Worm (Caenorhabditis elegans): Measurements from ENCODE around the gene C23H4.6.

The C23H4.6 gene

DNA sequence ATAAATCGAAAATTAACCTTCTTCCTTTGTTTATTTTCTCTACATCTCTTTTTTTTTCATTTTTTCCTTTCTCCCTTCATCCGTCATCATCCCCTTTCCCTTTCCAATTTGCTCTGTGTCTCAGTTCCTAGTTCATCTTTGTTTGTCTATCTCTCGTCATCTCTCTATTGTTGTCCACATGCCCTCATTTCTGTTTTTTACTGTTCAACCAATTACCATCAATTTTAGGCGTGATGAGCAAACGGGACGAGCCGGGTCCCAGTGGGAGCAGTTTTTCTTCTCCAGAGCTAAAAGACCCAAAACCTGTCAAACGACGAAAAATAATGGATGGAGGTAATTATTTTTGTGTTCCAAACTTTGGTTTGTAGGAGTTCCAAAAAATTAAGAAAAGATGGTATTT is at the start of gene C23H4.6:
Gene C23H4.6 (plus strand): TSS at position 219 of the 400 bp plus-strand sequence.
- TF ChIP-seq tlp-1 (tag; optimal IDR thresholded peaks at IDR 0.05) = no peak
- TF ChIP-seq blmp-1 (tag; optimal IDR thresholded peaks at IDR 0.05) = peak; percentile 70
- no peak for TF ChIP-seq efl-1 (optimal IDR thresholded peaks at IDR 0.05)
- TF ChIP-seq efl-1 (GFP tag; optimal IDR thresholded peaks at IDR 0.05 in 1 of 2) = peak in 1 of 2 experiments; percentile 61

DNA sequence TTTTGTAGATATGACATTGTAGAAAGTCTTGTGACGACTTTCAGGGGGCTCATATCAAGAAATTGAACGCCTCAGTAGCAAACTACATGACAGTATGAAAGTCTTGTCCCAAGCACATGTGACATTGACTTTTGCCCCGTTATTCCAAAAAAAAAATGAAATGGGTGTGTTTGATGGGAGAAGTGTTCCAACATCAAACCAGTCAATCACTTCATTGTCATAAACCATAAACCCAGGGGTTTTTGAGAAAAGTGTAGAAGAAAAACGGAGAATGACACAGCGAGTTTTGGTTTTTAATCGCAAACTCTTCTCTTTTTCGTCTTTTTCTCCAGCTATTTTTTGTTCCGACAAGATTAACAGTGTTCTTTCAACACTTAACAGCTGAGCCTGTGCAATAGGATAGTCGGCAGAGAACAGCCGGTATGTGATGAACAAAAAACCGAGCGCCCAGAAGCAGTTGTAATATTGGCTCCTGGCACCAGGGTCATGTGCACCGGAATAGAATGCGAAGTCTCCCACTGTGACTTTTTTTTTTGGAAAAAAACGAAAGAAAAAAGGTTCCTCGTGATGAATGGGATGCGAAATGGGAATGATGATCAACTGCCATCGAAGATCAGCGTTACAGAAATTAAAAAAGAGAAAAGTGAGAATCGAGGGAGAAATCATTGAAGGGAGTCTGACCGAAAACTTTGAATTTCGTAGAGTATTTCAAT is 49.4 kb upstream of the C23H4.6 start:
- TF ChIP-seq pax-3 (tag; optimal IDR thresholded peaks at IDR 0.05) (no peak), tlp-1 (tag; optimal IDR thresholded peaks at IDR 0.05) (no peak), fos-1 (tag; optimal IDR thresholded peaks at IDR 0.05) (no peak), nhr-20 (tag; optimal IDR thresholded peaks at IDR 0.05) (peak; percentile 8), mep-1 (tag; optimal IDR thresholded peaks at IDR 0.05) (peak; percentile 12), lin-14 (GFP tag; optimal IDR thresholded peaks at IDR 0.05) (peak; percentile 15), snpc-4 (tag; optimal IDR thresholded peaks at IDR 0.05) (no peak), skn-1 (tag; optimal IDR thresholded peaks at IDR 0.05) (no peak), nhr-11 (tag; optimal IDR thresholded peaks at IDR 0.05) (no peak), zip-4 (GFP tag; optimal IDR thresholded peaks at IDR 0.05) (no peak), blmp-1 (tag; optimal IDR thresholded peaks at IDR 0.05) (peak; percentile 28), efl-1 (optimal IDR thresholded peaks at IDR 0.05) (no peak), efl-1 (GFP tag; optimal IDR thresholded peaks at IDR 0.05 in 1 of 2) (peak in 1 of 2 experiments; percentile 91), hlh-17 (GFP tag; optimal IDR thresholded peaks at IDR 0.05; ENCODE audit: borderline replicate concordance) (no peak), nhr-71 (tag; optimal IDR thresholded peaks at IDR 0.05) (no peak), ama-1 (optimal IDR thresholded peaks at IDR 0.05) (no peak), lsy-2 (tag; optimal IDR thresholded peaks at IDR 0.05) (no peak), aha-1 (tag; optimal IDR thresholded peaks at IDR 0.05) (no peak), nhr-77 (tag; optimal IDR thresholded peaks at IDR 0.05) (no peak), jun-1 (tag; optimal IDR thresholded peaks at IDR 0.05) (no peak), fkh-4 (tag; optimal IDR thresholded peaks at IDR 0.05; ENCODE audit: borderline replicate concordance) (no peak)

DNA sequence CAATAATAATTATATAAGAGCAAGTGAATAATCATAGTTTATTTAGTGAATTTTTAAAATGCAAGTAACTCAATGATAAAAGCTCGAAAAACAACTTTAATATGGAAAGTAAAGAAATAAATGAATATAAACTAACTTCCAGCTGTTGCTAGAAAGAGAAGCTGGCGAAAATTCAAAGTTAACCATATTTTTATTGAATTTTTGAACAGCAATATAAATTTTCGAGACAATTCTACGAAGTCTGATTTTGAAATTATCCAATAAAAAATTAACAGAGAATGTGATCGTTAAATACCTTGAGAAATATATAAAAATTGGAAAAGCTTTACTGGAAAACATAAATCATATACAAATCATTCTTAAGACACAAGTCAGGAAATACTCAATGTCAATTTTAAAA is 48.8 kb upstream of the C23H4.6 start:
- no peak for TF ChIP-seq zag-1 (tag; optimal IDR thresholded peaks at IDR 0.05)
- no peak for TF ChIP-seq nhr-85 (tag)
- TF ChIP-seq grh-1 (GFP tag; IDR thresholded peaks at IDR 0.05) = no peak
- TF ChIP-seq fos-1 (tag; optimal IDR thresholded peaks at IDR 0.05) = no peak
- TF ChIP-seq tlp-1 (tag; optimal IDR thresholded peaks at IDR 0.05) = no peak
- no peak for TF ChIP-seq efl-1 (optimal IDR thresholded peaks at IDR 0.05)
- no peak for TF ChIP-seq efl-1 (GFP tag; optimal IDR thresholded peaks at IDR 0.05 in 1 of 2)
- TF ChIP-seq pqm-1 (tag; optimal IDR thresholded peaks at IDR 0.05) = no peak
- TF ChIP-seq elt-2 (tag; optimal IDR thresholded peaks at IDR 0.05) = no peak
- no peak for TF ChIP-seq irx-1 (tag; optimal IDR thresholded peaks at IDR 0.05)
- no peak for TF ChIP-seq fkh-8 (tag; optimal IDR thresholded peaks at IDR 0.05)
- no peak for TF ChIP-seq fkh-4 (tag; optimal IDR thresholded peaks at IDR 0.05; ENCODE audit: borderline replicate concordance)
- TF ChIP-seq xbp-1 (tag; optimal IDR thresholded peaks at IDR 0.05) = no peak
- TF ChIP-seq swsn-7 (tag; optimal IDR thresholded peaks at IDR 0.05) = no peak
- no peak for TF ChIP-seq hpl-2 (GFP tag; optimal IDR thresholded peaks at IDR 0.05)
- no peak for TF ChIP-seq efl-3 (GFP tag; optimal IDR thresholded peaks at IDR 0.05)
- TF ChIP-seq snu-23 (GFP tag; optimal IDR thresholded peaks at IDR 0.05) = no peak
- TF ChIP-seq zip-4 (GFP tag; optimal IDR thresholded peaks at IDR 0.05) = no peak
- TF ChIP-seq nhr-12 (tag; optimal IDR thresholded peaks at IDR 0.05) = no peak
- TF ChIP-seq sox-4 (tag; optimal IDR thresholded peaks at IDR 0.05) = no peak

DNA sequence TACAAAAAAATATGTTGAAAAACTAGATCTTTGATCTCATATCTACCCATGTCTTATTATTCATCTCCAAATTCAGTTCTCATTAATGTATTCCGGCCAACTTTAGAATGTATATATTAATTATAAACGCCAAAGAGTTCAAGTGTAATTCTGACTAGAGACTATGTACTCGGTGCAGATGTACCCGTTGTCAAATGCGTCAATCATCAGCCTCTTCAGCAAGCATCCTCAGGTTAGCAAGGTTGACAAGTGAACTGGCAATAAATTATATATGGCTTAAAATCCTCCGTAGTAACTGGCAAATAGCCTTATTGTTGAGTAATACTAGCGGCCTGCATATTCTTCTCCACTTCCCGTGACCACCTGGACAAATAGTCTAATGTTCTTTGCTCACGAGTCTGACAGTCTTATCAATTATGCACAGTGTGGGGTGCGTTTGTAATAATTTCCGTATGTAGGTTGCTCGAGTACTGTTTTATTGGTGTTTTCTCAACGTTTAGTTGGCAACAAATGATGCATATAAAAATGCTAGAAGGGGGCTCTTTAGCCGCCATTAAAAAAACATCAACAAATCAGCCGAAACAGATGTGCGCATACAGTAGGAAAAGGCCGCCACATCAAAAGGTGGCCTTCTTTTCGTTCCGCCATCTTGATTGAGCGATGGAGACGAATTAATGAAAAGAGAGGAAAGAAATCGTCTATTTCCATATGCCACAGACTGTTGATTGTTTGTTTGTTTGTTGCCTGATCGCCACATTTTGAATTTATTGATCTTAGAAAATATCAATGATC is 46.9 kb upstream of the C23H4.6 start:
- TF ChIP-seq ama-1 (optimal IDR thresholded peaks at IDR 0.05) = no peak
- TF ChIP-seq nhr-20 (tag; optimal IDR thresholded peaks at IDR 0.05) = peak; percentile 73
- TF ChIP-seq elt-2 (tag; optimal IDR thresholded peaks at IDR 0.05) = peak; percentile 43
- peak; percentile 14 for TF ChIP-seq mep-1 (tag; optimal IDR thresholded peaks at IDR 0.05)
- peak; percentile 16 for TF ChIP-seq blmp-1 (tag; optimal IDR thresholded peaks at IDR 0.05)
- TF ChIP-seq sox-4 (tag; optimal IDR thresholded peaks at IDR 0.05) = peak; percentile 28
- TF ChIP-seq dsc-1 (tag; optimal IDR thresholded peaks at IDR 0.05) = peak; percentile 95
- TF ChIP-seq C04F5.9 (tag; optimal IDR thresholded peaks at IDR 0.05) = no peak
- peak; percentile 60 for TF ChIP-seq egl-13 (tag; optimal IDR thresholded peaks at IDR 0.05)
- no peak for TF ChIP-seq fkh-10 (GFP tag; optimal IDR thresholded peaks at IDR 0.05)
- TF ChIP-seq lin-35 (GFP tag; optimal IDR thresholded peaks at IDR 0.05) = peak in 1 of 2 experiments; percentile 2
- TF ChIP-seq nhr-85 (tag) = peak; percentile 87
- peak; percentile 47 for TF ChIP-seq lin-14 (GFP tag; optimal IDR thresholded peaks at IDR 0.05)
- TF ChIP-seq fkh-4 (tag; optimal IDR thresholded peaks at IDR 0.05; ENCODE audit: borderline replicate concordance) = peak; percentile 48

All from whole organism, L1 larva.